Worm (Caenorhabditis elegans) whole organism, L1 larva: ENCODE results near the gene hpo-18.
"Not testable (repeated sequence)": the region's sequence is repeated elsewhere in the genome, so short reads cannot be mapped to it uniquely, and the experiment has no call there.

Source experiments
- C16A3.4 ChIP-seq: fragments of 150-350 bp; optimal IDR thresholded peaks from 2 replicates; lab custom pipeline; 2014; ENCODE audit warnings: missing biosample characterization, missing genetic modification characterization
- aly-2 ChIP-seq: fragments of 150-350 bp; optimal IDR thresholded peaks from 2 replicates; lab custom pipeline; 2014; ENCODE audit warnings: missing biosample characterization, missing genetic modification characterization
- ceh-82 ChIP-seq, 3 experiments: fragments of 150-350 bp in 1 of 3; sonication (generic microtip) in 2 of 3; optimal IDR thresholded peaks; 2 replicates each; lab custom pipeline; 2014 to 2017; ENCODE audit warnings: missing biosample characterization in 3 of 3, missing genetic modification characterization in 3 of 3
- jun-1 ChIP-seq: fragments of 150-350 bp; optimal IDR thresholded peaks from 2 replicates; lab custom pipeline; 2014; ENCODE audit warnings: missing biosample characterization, missing genetic modification reagents, missing genetic modification characterization
- lin-13 ChIP-seq: fragments of 150-350 bp; optimal IDR thresholded peaks from 2 replicates; lab custom pipeline; 2014; ENCODE audit warnings: missing biosample characterization, missing genetic modification reagents, missing genetic modification characterization
- mdl-1 ChIP-seq, 2 experiments: fragments of 150-350 bp; optimal IDR thresholded peaks; 2 replicates each; lab custom pipeline; 2014 to 2017; ENCODE audit warnings: missing biosample characterization in 2 of 2, missing genetic modification characterization in 2 of 2, inconsistent platforms in 1 of 2
- nhr-28 ChIP-seq: fragments of 150-350 bp; optimal IDR thresholded peaks from 2 replicates; lab custom pipeline; 2014; ENCODE audit warnings: missing biosample characterization, missing genetic modification characterization
- nhr-76 ChIP-seq: sonication (generic microtip); optimal IDR thresholded peaks from 2 replicates; lab custom pipeline; 2017; ENCODE audit warnings: missing biosample characterization, missing genetic modification characterization
- snpc-4 ChIP-seq: fragments of 150-350 bp; optimal IDR thresholded peaks from 2 replicates; lab custom pipeline; 2014; ENCODE audit warnings: missing biosample characterization, missing genetic modification characterization
- sox-4 ChIP-seq: sonication (generic microtip); optimal IDR thresholded peaks from 2 replicates; lab custom pipeline; 2016; ENCODE audit warnings: missing genetic modification characterization, missing compliant biosample characterization
- tbx-2 ChIP-seq: sonication (generic microtip); optimal IDR thresholded peaks from 2 replicates; lab custom pipeline; 2016; ENCODE audit warnings: missing genetic modification characterization, missing compliant biosample characterization
- ztf-11 ChIP-seq, 2 experiments: sonication (generic microtip); optimal IDR thresholded peaks; 2 replicates each; lab custom pipeline; 2016 to 2017; ENCODE audit warnings: missing genetic modification characterization in 2 of 2, missing biosample characterization in 1 of 2, missing compliant biosample characterization in 1 of 2

DNA sequence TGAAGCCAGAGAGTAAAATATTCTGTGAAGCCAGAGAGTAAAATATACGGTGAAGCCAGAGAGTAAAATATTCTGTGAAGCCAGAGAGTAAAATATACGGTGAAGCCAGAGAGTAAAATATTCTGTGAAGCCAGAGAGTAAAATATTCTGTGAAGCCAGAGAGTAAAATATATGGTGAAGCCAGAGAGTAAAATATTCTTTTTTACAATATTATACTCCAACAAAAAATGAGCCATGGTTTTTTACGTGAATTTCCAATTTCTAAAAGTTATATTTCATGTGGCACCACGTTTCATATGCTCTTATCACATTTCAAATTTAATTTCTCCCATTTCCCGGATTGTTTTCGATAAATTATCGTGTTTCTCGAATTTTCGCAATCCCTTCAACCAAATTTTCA lies 9.8 kb downstream of the hpo-18 start, which contains the start of gene irld-1:
- not testable (repeated sequence) for TF ChIP-seq C16A3.4; ceh-82 (tag; optimal IDR thresholded peaks at IDR 0.05; lab: Kevin White, UChicago); snpc-4 (tag; lab: Kevin White, UChicago); tbx-2 (tag; lab: Kevin White, UChicago); sox-4; mdl-1 (tag; optimal IDR thresholded peaks at IDR 0.05; lab: Kevin White, UChicago); jun-1 (tag; lab: Kevin White, UChicago); ztf-11 (tag; optimal IDR thresholded peaks at IDR 0.05; lab: Kevin White, UChicago); lin-13 (GFP tag; lab: Kevin White, UChicago); aly-2 (tag; lab: Kevin White, UChicago); nhr-28 (tag; lab: Kevin White, UChicago); nhr-76 (tag; lab: Kevin White, UChicago)
